Fruit fly (Drosophila melanogaster) whole organism, embryonic: ENCODE data around the gene RapGAP1.

Experiments
- Antp ChIP-seq: fragments of 200-800 bp; sonication (Bioruptor generic); optimal IDR thresholded peaks from 3 replicates; lab custom pipeline; 2016; ENCODE audit warnings: missing biosample characterization, missing genetic modification characterization
- CG10543 ChIP-seq: fragments of 200-800 bp; sonication (Bioruptor generic); optimal IDR thresholded peaks from 3 replicates; lab custom pipeline; 2017; ENCODE audit warnings: missing biosample characterization, mild to moderate bottlenecking, missing genetic modification characterization, moderate library complexity
- CG11456 ChIP-seq: fragments of 200-800 bp; sonication (Bioruptor generic); IDR thresholded peaks from 3 replicates; pipeline ENCODE4 v1.3.6; 2022; ENCODE audit warnings: missing biosample characterization, missing genetic modification characterization
- CG15514 ChIP-seq: fragments of 200-800 bp; sonication (Bioruptor generic); optimal IDR thresholded peaks from 3 replicates; lab custom pipeline; 2017; ENCODE audit warnings: missing biosample characterization, missing genetic modification characterization, mild to moderate bottlenecking, moderate library complexity, missing genetic modification reagents
- CG17186 ChIP-seq: fragments of 200-800 bp; sonication (Bioruptor generic); optimal IDR thresholded peaks from 3 replicates; lab custom pipeline; 2017; ENCODE audit warnings: missing biosample characterization, missing genetic modification reagents, missing genetic modification characterization
- CG17359 ChIP-seq: fragments of 200-800 bp; sonication (Bioruptor generic); optimal IDR thresholded peaks from 3 replicates; lab custom pipeline; 2018; ENCODE audit warnings: missing biosample characterization, mild to moderate bottlenecking, missing genetic modification characterization, moderate library complexity
- CG17829 ChIP-seq: fragments of 200-800 bp; optimal IDR thresholded peaks from 2 replicates; lab custom pipeline; 2019; ENCODE audit warnings: missing biosample characterization, mild to moderate bottlenecking, missing genetic modification characterization, moderate library complexity
- CG2875 ChIP-seq: fragments of 200-800 bp; sonication (Bioruptor generic); optimal IDR thresholded peaks from 2 replicates; lab custom pipeline; 2017; ENCODE audit warnings: missing biosample characterization, mild to moderate bottlenecking, missing genetic modification characterization, missing genetic modification reagents
- CG31388 ChIP-seq: fragments of 200-800 bp; sonication (Bioruptor generic); optimal IDR thresholded peaks from 2 replicates; lab custom pipeline; 2016; ENCODE audit warnings: missing biosample characterization, missing genetic modification characterization
- CG33213 ChIP-seq: fragments of 200-800 bp; sonication (Bioruptor generic); optimal IDR thresholded peaks from 3 replicates; lab custom pipeline; 2016; ENCODE audit warnings: missing biosample characterization, missing genetic modification characterization
- CG34224 ChIP-seq: fragments of 200-800 bp; sonication (Bioruptor generic); IDR thresholded peaks from 3 replicates; pipeline ENCODE4 v1.3.6; 2022; ENCODE audit warnings: missing biosample characterization, missing genetic modification characterization; ENCODE audit not compliant: partially characterized antibody
- CG42726 ChIP-seq: fragments of 200-800 bp; sonication (Bioruptor generic); IDR thresholded peaks from 2 replicates; pipeline ENCODE4 v1.3.6; 2022; ENCODE audit warnings: missing biosample characterization, missing genetic modification characterization; ENCODE audit not compliant: partially characterized antibody
- CG8359 ChIP-seq: fragments of 200-800 bp; sonication (Bioruptor generic); optimal IDR thresholded peaks from 2 replicates; lab custom pipeline; 2017; ENCODE audit warnings: missing biosample characterization, mild to moderate bottlenecking, missing genetic modification characterization, borderline replicate concordance
- CG8944 ChIP-seq: fragments of 200-800 bp; sonication (Bioruptor generic); optimal IDR thresholded peaks from 3 replicates; lab custom pipeline; 2016; ENCODE audit warnings: missing biosample characterization, missing genetic modification characterization
- Deaf1 ChIP-seq: fragments of 200-800 bp; optimal IDR thresholded peaks from 3 replicates; lab custom pipeline; 2019; ENCODE audit warnings: missing biosample characterization, mild to moderate bottlenecking, missing genetic modification characterization, moderate library complexity
- Jarid2 ChIP-seq: fragments of 200-800 bp; sonication (Bioruptor generic); optimal IDR thresholded peaks from 3 replicates; lab custom pipeline; 2017; ENCODE audit warnings: mild to moderate bottlenecking, missing biosample characterization, missing genetic modification reagents, missing genetic modification characterization
- MBD-R2 ChIP-seq: fragments of 200-800 bp; sonication (Bioruptor generic); IDR thresholded peaks from 2 replicates; pipeline ENCODE4 v1.3.6; 2022; ENCODE audit warnings: missing biosample characterization, missing genetic modification characterization
- Med ChIP-seq: fragments of 200-800 bp; sonication (Bioruptor generic); peaks from one replicate; lab custom pipeline; 2016; ENCODE audit warnings: missing biosample characterization, missing genetic modification characterization, mild to moderate bottlenecking, inconsistent platforms, moderate library complexity
- NK7.1 ChIP-seq: fragments of 200-800 bp; sonication (Bioruptor generic); optimal IDR thresholded peaks from 3 replicates; lab custom pipeline; 2016; ENCODE audit warnings: missing biosample characterization, missing genetic modification characterization
- ac ChIP-seq: fragments of 200-800 bp; sonication (Bioruptor generic); optimal IDR thresholded peaks from 3 replicates; lab custom pipeline; 2017; ENCODE audit warnings: missing biosample characterization, mild to moderate bottlenecking, missing genetic modification characterization
- bcd ChIP-seq: fragments of 200-800 bp; sonication (Bioruptor generic); optimal IDR thresholded peaks from 2 replicates; lab custom pipeline; 2017; ENCODE audit warnings: missing biosample characterization, mild to moderate bottlenecking, missing genetic modification characterization
- bigmax ChIP-seq: fragments of 200-800 bp; sonication (Bioruptor generic); optimal IDR thresholded peaks from 2 replicates; lab custom pipeline; 2018; ENCODE audit warnings: missing biosample characterization, mild to moderate bottlenecking, missing genetic modification characterization
- croc ChIP-seq: fragments of 200-800 bp; sonication (Bioruptor generic); conservative IDR thresholded peaks from 3 replicates; pipeline ENCODE4 v1.3.6; 2022; ENCODE audit warnings: missing biosample characterization, missing genetic modification characterization
- cwo ChIP-seq: fragments of 200-800 bp; sonication (Bioruptor generic); optimal IDR thresholded peaks from 3 replicates; lab custom pipeline; 2017; ENCODE audit warnings: missing biosample characterization, missing genetic modification characterization, mild to moderate bottlenecking, moderate library complexity, missing genetic modification reagents
- danr ChIP-seq: fragments of 200-800 bp; sonication (Bioruptor generic); IDR thresholded peaks from 2 replicates; pipeline ENCODE4 v1.3.6; 2022; ENCODE audit warnings: missing biosample characterization, missing genetic modification characterization
- dimm ChIP-seq: fragments of 200-800 bp; sonication (Bioruptor generic); IDR thresholded peaks from 2 replicates; pipeline ENCODE4 v1.3.6; 2022; ENCODE audit warnings: missing biosample characterization, missing genetic modification characterization
- en ChIP-seq: fragments of 200-800 bp; sonication (Bioruptor generic); optimal IDR thresholded peaks from 2 replicates; lab custom pipeline; 2016; ENCODE audit warnings: missing biosample characterization, missing genetic modification characterization
- gem ChIP-seq: fragments of 200-800 bp; sonication (Bioruptor generic); optimal IDR thresholded peaks from 2 replicates; lab custom pipeline; 2019; ENCODE audit warnings: missing biosample characterization, mild to moderate bottlenecking, missing genetic modification characterization, moderate library complexity
- hth ChIP-seq: fragments of >200 bp; optimal IDR thresholded peaks from 2 replicates; lab custom pipeline; 2017; ENCODE audit warnings: inconsistent platforms
- jumu ChIP-seq: fragments of 200-800 bp; sonication (Bioruptor generic); optimal IDR thresholded peaks from 3 replicates; lab custom pipeline; 2016; ENCODE audit warnings: missing biosample characterization, missing genetic modification characterization
- kay ChIP-seq: fragments of 200-800 bp; sonication (Bioruptor generic); optimal IDR thresholded peaks from 2 replicates; lab custom pipeline; 2016; ENCODE audit warnings: missing biosample characterization, missing genetic modification characterization
- knrl ChIP-seq: fragments of 200-800 bp; sonication (Bioruptor generic); IDR thresholded peaks from 3 replicates; pipeline ENCODE4 v1.3.6; 2022; ENCODE audit warnings: missing biosample characterization, missing genetic modification characterization; ENCODE audit not compliant: partially characterized antibody
- lbe ChIP-seq: fragments of 200-800 bp; sonication (Bioruptor generic); optimal IDR thresholded peaks from 2 replicates; lab custom pipeline; 2016; ENCODE audit warnings: missing biosample characterization, mild to moderate bottlenecking, missing genetic modification characterization
- lmd ChIP-seq: fragments of 200-800 bp; sonication (Bioruptor generic); IDR thresholded peaks from 2 replicates; pipeline ENCODE4 v1.3.6; 2022; ENCODE audit warnings: missing biosample characterization, missing genetic modification characterization
- mld ChIP-seq: fragments of 200-800 bp; sonication (Bioruptor generic); IDR thresholded peaks from 3 replicates; pipeline ENCODE4 v1.3.6; 2022; ENCODE audit warnings: missing biosample characterization, missing genetic modification characterization; ENCODE audit not compliant: partially characterized antibody
- nerfin-2 ChIP-seq: fragments of 200-800 bp; sonication (Bioruptor generic); IDR thresholded peaks from 2 replicates; pipeline ENCODE4 v1.3.6; 2022; ENCODE audit warnings: missing biosample characterization, missing genetic modification characterization; ENCODE audit not compliant: partially characterized antibody
- otp ChIP-seq: fragments of 200-800 bp; sonication (Bioruptor generic); IDR thresholded peaks from 3 replicates; pipeline ENCODE4, ENCODE4 v1.3.6; 2022; ENCODE audit warnings: missing biosample characterization, missing genetic modification characterization
- pros ChIP-seq: fragments of 200-800 bp; sonication (Bioruptor generic); optimal IDR thresholded peaks from 3 replicates; lab custom pipeline; 2019; ENCODE audit warnings: missing biosample characterization, mild to moderate bottlenecking, missing genetic modification characterization, moderate library complexity
- rib ChIP-seq: fragments of 200-800 bp; sonication (Bioruptor generic); IDR thresholded peaks from 2 replicates; pipeline ENCODE4 v1.3.6; 2022; ENCODE audit warnings: missing biosample characterization, missing genetic modification characterization
- schlank ChIP-seq: fragments of 200-800 bp; sonication (Bioruptor generic); optimal IDR thresholded peaks from 2 replicates; lab custom pipeline; 2018; ENCODE audit warnings: missing biosample characterization, mild to moderate bottlenecking, missing genetic modification characterization
- sens-2 ChIP-seq: fragments of 200-800 bp; sonication (Bioruptor generic); IDR thresholded peaks from 2 replicates; pipeline ENCODE4 v1.3.6; 2022; ENCODE audit warnings: missing biosample characterization, missing genetic modification characterization
- seq ChIP-seq: fragments of 200-800 bp; sonication (Bioruptor generic); IDR thresholded peaks from 2 replicates; pipeline ENCODE4 v1.3.6; 2022; ENCODE audit warnings: missing biosample characterization, missing genetic modification characterization
- shn ChIP-seq: fragments of 200-800 bp; sonication (Bioruptor generic); optimal IDR thresholded peaks from 3 replicates; lab custom pipeline; 2016; ENCODE audit warnings: missing biosample characterization, missing genetic modification characterization
- sim ChIP-seq: fragments of 200-800 bp; sonication (Bioruptor generic); IDR thresholded peaks from 2 replicates; pipeline ENCODE4 v1.3.6; 2022; ENCODE audit warnings: missing biosample characterization, missing genetic modification characterization
- stc ChIP-seq: fragments of 200-800 bp; sonication (Bioruptor generic); IDR thresholded peaks from 2 replicates; pipeline ENCODE4 v1.3.6; 2022; ENCODE audit warnings: missing biosample characterization, missing genetic modification characterization
- tll ChIP-seq, 2 experiments: fragments of 200-800 bp in 1 of 2; fragments of >200 bp in 1 of 2; sonication (Bioruptor generic) in 1 of 2; optimal IDR thresholded peaks; 2 replicates each; lab custom pipeline; 2017 to 2019; ENCODE audit warnings: missing biosample characterization in 2 of 2, missing genetic modification characterization in 2 of 2, mild to moderate bottlenecking in 1 of 2, moderate library complexity in 1 of 2
- unc-4 ChIP-seq: fragments of 200-800 bp; sonication (Bioruptor generic); IDR thresholded peaks from 2 replicates; pipeline ENCODE4 v1.3.6; 2022; ENCODE audit warnings: missing biosample characterization, missing genetic modification characterization; ENCODE audit not compliant: partially characterized antibody
- usp ChIP-seq: fragments of >200 bp; optimal IDR thresholded peaks from 2 replicates; lab custom pipeline; 2017; ENCODE audit warnings: missing biosample characterization, missing genetic modification characterization
- zf30C ChIP-seq: fragments of 200-800 bp; sonication (Bioruptor generic); optimal IDR thresholded peaks from 3 replicates; lab custom pipeline; 2018; ENCODE audit warnings: missing biosample characterization, mild to moderate bottlenecking, missing genetic modification characterization
- zfh2 ChIP-seq: fragments of 200-800 bp; sonication (Bioruptor generic); optimal IDR thresholded peaks from 2 replicates; lab custom pipeline; 2016; ENCODE audit warnings: missing biosample characterization, missing genetic modification characterization

Gene RapGAP1

DNA sequence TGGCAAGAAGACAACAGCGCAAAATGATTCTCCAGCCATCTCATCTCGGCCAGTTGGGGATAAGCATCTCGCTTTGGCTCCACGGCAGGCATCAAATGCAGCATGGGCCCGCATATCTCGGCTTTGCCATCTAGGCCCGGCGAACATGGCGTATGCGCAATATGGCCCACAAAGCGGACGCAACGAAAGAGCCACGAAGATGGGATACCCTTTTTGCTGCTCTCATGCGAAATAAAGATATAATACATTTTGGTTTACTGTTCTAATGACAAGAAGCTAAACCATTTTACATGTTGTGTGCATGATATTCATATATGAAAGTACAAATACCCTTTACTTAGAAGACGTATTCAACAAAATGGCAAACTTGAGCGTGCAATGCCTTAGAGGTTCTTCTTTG, 56.0 kb downstream of the RapGAP1 start (continued):
- TF ChIP-seq knrl (no peak), rib (GFP tag; lab: Robert Waterston, UW) (no peak), schlank (tag; lab: Kevin White, UChicago) (no peak), CG11456 (no peak), CG17186 (GFP tag; lab: Kevin White, UChicago) (no peak), CG34224 (GFP tag; lab: Robert Waterston, UW) (no peak), croc (GFP tag; lab: Robert Waterston, UW) (no peak), zfh2 (GFP tag; lab: Kevin White, UChicago) (no peak), NK7.1 (GFP tag; lab: Kevin White, UChicago) (no peak), danr (GFP tag; lab: Robert Waterston, UW) (no peak), hth (lab: Kevin White, UChicago) (no peak), jumu (no peak), tll (GFP tag; optimal IDR thresholded peaks at IDR 0.05; lab: Kevin White, UChicago) (no peak), kay (GFP tag; lab: Kevin White, UChicago) (no peak), zf30C (GFP tag; lab: Kevin White, UChicago) (no peak), CG2875 (GFP tag; lab: Kevin White, UChicago) (no peak), sens-2 (no peak), otp (no peak), dimm (GFP tag; lab: Robert Waterston, UW) (no peak), ac (GFP tag; lab: Kevin White, UChicago) (no peak), sim (GFP tag; lab: Robert Waterston, UW) (no peak), CG17829 (tag; lab: Kevin White, UChicago) (no peak), CG15514 (GFP tag; lab: Kevin White, UChicago) (no peak), MBD-R2 (GFP tag; lab: Robert Waterston, UW) (no peak), lbe (GFP tag; lab: Kevin White, UChicago) (no peak), CG17359 (tag; lab: Kevin White, UChicago) (no peak), gem (tag; lab: Kevin White, UChicago) (peak; percentile 25), bcd (GFP tag; lab: Kevin White, UChicago) (no peak), unc-4 (GFP tag; lab: Robert Waterston, UW) (no peak), stc (GFP tag; lab: Robert Waterston, UW) (0 out of 2 replicates have a peak, but pooled peaks have one; percentile 12), CG33213 (GFP tag; lab: Kevin White, UChicago) (no peak), shn (GFP tag; lab: Kevin White, UChicago) (no peak), pros (GFP tag; lab: Kevin White, UChicago) (no peak), cwo (GFP tag; lab: Kevin White, UChicago) (no peak), bigmax (GFP tag; lab: Kevin White, UChicago) (no peak), CG8359 (GFP tag; lab: Kevin White, UChicago) (no peak), mld (no peak), nerfin-2 (no peak), Med (peak; percentile 77), Antp (GFP tag; lab: Kevin White, UChicago) (no peak), CG31388 (no peak), en (GFP tag; lab: Kevin White, UChicago) (no peak), Jarid2 (no peak), CG10543 (no peak), CG8944 (GFP tag; lab: Kevin White, UChicago) (no peak), lmd (GFP tag; lab: Robert Waterston, UW) (no peak), Deaf1 (tag; lab: Kevin White, UChicago) (no peak), usp (GFP tag; lab: Kevin White, UChicago) (no peak), CG42726 (no peak), seq (no peak)
